Worm (Caenorhabditis elegans) whole organism, L4 larva: ENCODE results near the gene hst-1.
"Not testable (repeated sequence)": the region's sequence is repeated elsewhere in the genome, so short reads cannot be mapped to it uniquely, and the experiment has no call there.

Experiments used
- F37D6.2 ChIP-seq: sonication (generic microtip); optimal IDR thresholded peaks from 2 replicates; lab custom pipeline; 2016; ENCODE audit warnings: mild to moderate bottlenecking, missing genetic modification characterization, missing compliant biosample characterization
- F44E2.7 ChIP-seq: fragments of 200-800 bp; sonication (Bioruptor generic); IDR thresholded peaks from 2 replicates; pipeline ENCODE4 v2.1.2; 2022; ENCODE audit warnings: missing genetic modification characterization, missing compliant biosample characterization
- T26A8.4 ChIP-seq: fragments of 200-800 bp; sonication (Bioruptor generic); IDR thresholded peaks from 2 replicates; pipeline ENCODE4 v1.3.6; 2022; ENCODE audit warnings: missing genetic modification characterization, missing compliant biosample characterization
- Y48G9A.11 ChIP-seq: fragments of 200-800 bp; sonication (Bioruptor generic); IDR thresholded peaks from 2 replicates; pipeline ENCODE4 v1.3.6; 2022; ENCODE audit warnings: missing genetic modification reagents, missing genetic modification characterization, missing compliant biosample characterization
- Y5F2A.4 ChIP-seq: fragments of 200-800 bp; sonication (Bioruptor generic); optimal IDR thresholded peaks from 2 replicates; lab custom pipeline; 2018; ENCODE audit warnings: mild to moderate bottlenecking, missing genetic modification characterization, missing compliant biosample characterization
- aha-1 ChIP-seq: fragments of 150-350 bp; peaks from one replicate; lab custom pipeline; 2014; ENCODE audit warnings: missing biosample characterization, missing genetic modification characterization
- ama-1 ChIP-seq: fragments of 150-350 bp; optimal IDR thresholded peaks from 2 replicates; lab custom pipeline; 2014; ENCODE audit warnings: inconsistent platforms, mixed read lengths
- attf-4 ChIP-seq: sonication (generic microtip); optimal IDR thresholded peaks from 3 replicates; lab custom pipeline; 2017; ENCODE audit warnings: missing biosample characterization, missing genetic modification characterization
- ceh-20 ChIP-seq: fragments of 200-800 bp; sonication (Bioruptor generic); IDR thresholded peaks from 2 replicates; pipeline ENCODE4 v1.3.6; 2022; ENCODE audit warnings: missing genetic modification reagents, missing genetic modification characterization, missing compliant biosample characterization
- ceh-32 ChIP-seq: sonication (generic microtip); optimal IDR thresholded peaks from 2 replicates; lab custom pipeline; 2016; ENCODE audit warnings: mild to moderate bottlenecking, missing genetic modification characterization, missing compliant biosample characterization; ENCODE audit not compliant: poor library complexity
- ces-1 ChIP-seq: fragments of 150-350 bp; sonication (generic microtip); optimal IDR thresholded peaks from 4 replicates; lab custom pipeline; 2014; ENCODE audit warnings: missing biosample characterization, missing genetic modification reagents, missing genetic modification characterization
- daf-12 ChIP-seq: fragments of 150-350 bp; optimal IDR thresholded peaks from 2 replicates; lab custom pipeline; 2014; ENCODE audit warnings: missing biosample characterization, missing genetic modification reagents, missing genetic modification characterization
- daf-19 ChIP-seq: fragments of 200-800 bp; sonication (Bioruptor generic); conservative IDR thresholded peaks from 2 replicates; pipeline ENCODE4 v1.3.6; 2022; ENCODE audit warnings: missing genetic modification characterization, missing compliant biosample characterization
- dmd-9 ChIP-seq: fragments of 200-800 bp; sonication (Bioruptor generic); IDR thresholded peaks from 2 replicates; pipeline ENCODE4 v1.3.6; 2022; ENCODE audit warnings: missing genetic modification reagents, missing genetic modification characterization, missing compliant biosample characterization
- dve-1 ChIP-seq: sonication (generic microtip); optimal IDR thresholded peaks from 2 replicates; lab custom pipeline; 2017; ENCODE audit warnings: antibody characterized with exemption, mild to moderate bottlenecking, missing genetic modification characterization, missing compliant biosample characterization; ENCODE audit not compliant: insufficient read depth
- egl-43 ChIP-seq: fragments of 200-800 bp; sonication (Bioruptor generic); IDR thresholded peaks from 2 replicates; pipeline ENCODE4 v1.3.6; 2022; ENCODE audit warnings: missing genetic modification reagents, missing genetic modification characterization, missing compliant biosample characterization
- fkh-10 ChIP-seq: fragments of 150-350 bp; optimal IDR thresholded peaks from 2 replicates; lab custom pipeline; 2014; ENCODE audit warnings: missing biosample characterization, missing genetic modification reagents, missing genetic modification characterization
- fos-1 ChIP-seq: fragments of 150-350 bp; optimal IDR thresholded peaks from 2 replicates; lab custom pipeline; 2014; ENCODE audit warnings: missing biosample characterization, missing genetic modification characterization
- gei-8 ChIP-seq: fragments of 200-800 bp; sonication (Bioruptor generic); optimal IDR thresholded peaks from 2 replicates; lab custom pipeline; 2018; ENCODE audit warnings: mild to moderate bottlenecking, missing genetic modification characterization, missing compliant biosample characterization
- hif-1 ChIP-seq, 2 experiments: sonication (generic microtip); optimal IDR thresholded peaks; 2 replicates each; lab custom pipeline; 2016 to 2017; ENCODE audit warnings: missing compliant biosample characterization in 2 of 2, missing genetic modification characterization in 2 of 2, missing genetic modification reagents in 2 of 2, missing genotype in 2 of 2, mild to moderate bottlenecking in 1 of 2
- hlh-11 ChIP-seq: fragments of 200-800 bp; sonication (Bioruptor generic); optimal IDR thresholded peaks from 2 replicates; lab custom pipeline; 2018; ENCODE audit warnings: mild to moderate bottlenecking, missing genetic modification characterization, missing compliant biosample characterization
- hmg-1.1 ChIP-seq: fragments of 200-800 bp; sonication (Bioruptor generic); IDR thresholded peaks from 2 replicates; pipeline ENCODE4 v1.3.6; 2022; ENCODE audit warnings: missing genetic modification reagents, missing genetic modification characterization, missing compliant biosample characterization
- lin-29 ChIP-seq: fragments of 200-800 bp; sonication (Bioruptor generic); IDR thresholded peaks from 2 replicates; pipeline ENCODE4 v1.3.6; 2022; ENCODE audit warnings: missing genetic modification reagents, missing genetic modification characterization, missing compliant biosample characterization
- lin-39 ChIP-seq: fragments of 150-350 bp; optimal IDR thresholded peaks from 2 replicates; lab custom pipeline; 2014; ENCODE audit warnings: missing biosample characterization, missing genetic modification reagents, missing genetic modification characterization
- lir-3 ChIP-seq: sonication (generic microtip); optimal IDR thresholded peaks from 2 replicates; lab custom pipeline; 2016; ENCODE audit warnings: mild to moderate bottlenecking, missing genetic modification characterization, missing compliant biosample characterization
- madf-5 ChIP-seq, 2 experiments: fragments of 200-800 bp; sonication (Bioruptor generic); IDR thresholded peaks; 2 replicates each; pipeline ENCODE4 v1.3.6; 2022; ENCODE audit warnings: missing compliant biosample characterization in 2 of 2, missing genetic modification characterization in 2 of 2
- mdt-29 ChIP-seq: fragments of 200-800 bp; sonication (Bioruptor generic); IDR thresholded peaks from 2 replicates; pipeline ENCODE4 v1.3.6; 2022; ENCODE audit warnings: missing genetic modification reagents, missing genetic modification characterization, missing compliant biosample characterization
- nhr-11 ChIP-seq: fragments of 150-350 bp; optimal IDR thresholded peaks from 2 replicates; lab custom pipeline; 2014; ENCODE audit warnings: missing biosample characterization, missing genetic modification characterization
- nhr-237 ChIP-seq: sonication (generic microtip); optimal IDR thresholded peaks from 2 replicates; lab custom pipeline; 2017; ENCODE audit warnings: missing biosample characterization, missing genetic modification characterization
- nhr-76 ChIP-seq: fragments of 150-350 bp; optimal IDR thresholded peaks from 2 replicates; lab custom pipeline; 2014; ENCODE audit warnings: missing biosample characterization, missing genetic modification characterization
- pha-4 ChIP-seq, 2 experiments: fragments of 150-350 bp in 1 of 2; fragments of 200-800 bp in 1 of 2; sonication (Bioruptor generic) in 1 of 2; IDR thresholded peaks in 1 of 2; optimal IDR thresholded peaks in 1 of 2; 2 replicates each; pipeline versions ENCODE4 v1.3.6 to Lab custom; 2014 to 2022; ENCODE audit warnings: missing genetic modification characterization in 2 of 2, missing genetic modification reagents in 2 of 2, missing biosample characterization in 1 of 2, missing compliant biosample characterization in 1 of 2
- rbr-2 ChIP-seq: sonication (generic microtip); optimal IDR thresholded peaks from 2 replicates; lab custom pipeline; 2016; ENCODE audit warnings: missing genotype, missing genetic modification characterization, missing compliant biosample characterization
- set-16 ChIP-seq: fragments of 200-800 bp; sonication (Bioruptor generic); IDR thresholded peaks from 2 replicates; pipeline ENCODE4 v1.3.6; 2022; ENCODE audit warnings: missing genetic modification reagents, missing genetic modification characterization, missing compliant biosample characterization
- skn-1 ChIP-seq: fragments of 150-350 bp; optimal IDR thresholded peaks from 2 replicates; lab custom pipeline; 2014; ENCODE audit warnings: missing biosample characterization, missing genetic modification characterization
- snpc-4 ChIP-seq: fragments of 150-350 bp; optimal IDR thresholded peaks from 2 replicates; lab custom pipeline; 2014; ENCODE audit warnings: missing biosample characterization, missing genetic modification characterization
- spr-3 ChIP-seq: fragments of 200-800 bp; sonication (Bioruptor generic); optimal IDR thresholded peaks from 2 replicates; lab custom pipeline; 2018; ENCODE audit warnings: mild to moderate bottlenecking, missing genetic modification characterization, missing compliant biosample characterization
- unc-130 ChIP-seq: sonication (generic microtip); optimal IDR thresholded peaks from 2 replicates; lab custom pipeline; 2016; ENCODE audit warnings: missing genetic modification reagents, missing genetic modification characterization, missing compliant biosample characterization
- unc-39 ChIP-seq: sonication (generic microtip); optimal IDR thresholded peaks from 2 replicates; lab custom pipeline; 2017; ENCODE audit warnings: missing biosample characterization, missing genetic modification characterization
- unc-62 ChIP-seq, 3 experiments: fragments of 150-350 bp in 1 of 3; sonication (generic microtip); optimal IDR thresholded peaks in 2 of 3; peaks in 1 of 3; 1 replicate in 1 of 3; 2 replicates in 2 of 3; lab custom pipeline; 2014 to 2017; ENCODE audit warnings: missing biosample characterization in 3 of 3, missing genetic modification characterization in 3 of 3, missing genetic modification reagents in 3 of 3, missing genotype in 1 of 3
- zip-2 ChIP-seq: fragments of 150-350 bp; optimal IDR thresholded peaks from 2 replicates; lab custom pipeline; 2014; ENCODE audit warnings: missing biosample characterization, missing genetic modification characterization
- ztf-7 ChIP-seq: fragments of 150-350 bp; optimal IDR thresholded peaks from 2 replicates; lab custom pipeline; 2014; ENCODE audit warnings: missing biosample characterization, missing genetic modification characterization

Gene hst-1

ce11 chrIV:8718153-8718552 is 26.8 kb upstream of the hst-1 start, which contains the start of gene H23L24.1:
TSS of gene H23L24.1 (plus strand) at chrIV:8718453.
- TF ChIP-seq hif-1 (tag; optimal IDR thresholded peaks at IDR 0.05; lab: Kevin White, UChicago): no peak
- TF ChIP-seq attf-4 (tag; lab: Kevin White, UChicago): no peak
- TF ChIP-seq nhr-237: no peak
- no peak for TF ChIP-seq lin-29 (GFP tag; lab: Robert Waterston, UW)
- TF ChIP-seq F37D6.2 (tag; lab: Kevin White, UChicago): no peak

DNA sequence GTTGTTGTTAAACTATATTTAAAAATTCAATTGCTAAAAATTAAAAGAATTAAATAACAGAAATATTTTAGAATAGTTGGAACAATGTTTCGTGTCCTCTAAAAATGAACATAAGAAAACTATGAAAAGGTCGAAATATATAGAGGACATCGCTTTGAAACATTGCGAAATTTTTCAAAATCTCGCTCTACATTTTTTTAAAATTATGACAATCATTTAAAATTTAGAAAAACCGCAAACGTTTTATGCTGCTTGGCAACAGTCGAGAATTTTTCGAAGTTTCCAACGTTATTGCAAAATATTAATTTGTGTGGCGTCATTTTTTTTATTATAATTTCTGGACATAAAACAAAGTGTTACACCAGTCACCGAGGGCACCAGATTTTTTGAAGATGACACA is 23.7 kb upstream of the hst-1 start, which contains the start of the genes parg-2 and ipla-5:
Gene parg-2 (minus strand): TSS at position 101 of the 400 bp plus-strand sequence.
Gene ipla-5 (plus strand): TSS at position 216 of the 400 bp plus-strand sequence.
- not testable (repeated sequence) for TF ChIP-seq unc-130; F44E2.7; mdt-29 (GFP tag; lab: Robert Waterston, UW)

- TF ChIP-seq unc-62 (GFP tag; optimal IDR thresholded peaks at IDR 0.05 in 1 of 2; lab: Kevin White, UChicago) (peak in 1 of 2 experiments; percentile 93), unc-62 (tag; optimal IDR thresholded peaks at IDR 0.05; lab: Kevin White, UChicago) (no peak), Y48G9A.11 (no peak)
These were observed 16.7 kb upstream of the hst-1 start for ce11 chrIV:8708046-8708445.

ce11 chrIV:8705504-8705903 is 14.2 kb upstream of the hst-1 start, which contains the start of gene H23L24.4:
TSS of gene H23L24.4 (minus strand) at chrIV:8705604.
- no peak for TF ChIP-seq F44E2.7
- TF ChIP-seq aha-1: peak; percentile 72
- no peak for TF ChIP-seq lir-3
- no peak for TF ChIP-seq T26A8.4 (GFP tag; lab: Robert Waterston, UW)
- no peak for TF ChIP-seq rbr-2 (tag; lab: Kevin White, UChicago)
- no peak for TF ChIP-seq fkh-10 (GFP tag; lab: Kevin White, UChicago)
- no peak for TF ChIP-seq mdt-29 (GFP tag; lab: Robert Waterston, UW)
- TF ChIP-seq ama-1: no peak

DNA sequence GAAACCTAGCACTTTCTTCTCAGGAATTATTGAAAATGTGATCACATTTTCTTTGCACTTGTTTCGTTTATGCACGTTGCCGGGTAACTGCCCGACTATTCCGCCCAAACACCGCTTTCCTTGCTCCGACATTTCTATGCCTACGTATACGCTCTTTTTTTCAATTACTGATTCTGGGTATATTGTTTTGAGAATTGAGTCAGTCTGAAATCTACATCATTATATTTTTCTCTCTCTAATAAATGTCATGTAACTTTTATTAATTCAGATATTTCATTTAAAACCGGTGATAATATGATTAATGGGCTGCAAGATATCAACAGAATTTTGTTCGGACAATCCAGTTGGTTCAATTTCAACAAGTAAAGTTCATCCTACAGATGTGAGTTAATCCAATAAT is 6.1 kb upstream of the hst-1 start, which contains the start of gene ttll-11:
Gene ttll-11 (plus strand): TSS at position 301 of the 400 bp plus-strand sequence.
- TF ChIP-seq egl-43 (GFP tag; lab: Robert Waterston, UW) (no peak), nhr-11 (tag; lab: Kevin White, UChicago) (peak; percentile 15), daf-19 (GFP tag; lab: Robert Waterston, UW) (no peak), spr-3 (no peak), fos-1 (tag; lab: Kevin White, UChicago) (no peak), unc-62 (GFP tag; optimal IDR thresholded peaks at IDR 0.05 in 1 of 2; lab: Kevin White, UChicago) (peak in 1 of 2 experiments; percentile 21), unc-62 (tag; optimal IDR thresholded peaks at IDR 0.05; lab: Kevin White, UChicago) (no peak), daf-12 (tag; lab: Kevin White, UChicago) (no peak), set-16 (GFP tag; lab: Robert Waterston, UW) (no peak), dve-1 (no peak), hmg-1.1 (GFP tag; lab: Robert Waterston, UW) (no peak)

DNA sequence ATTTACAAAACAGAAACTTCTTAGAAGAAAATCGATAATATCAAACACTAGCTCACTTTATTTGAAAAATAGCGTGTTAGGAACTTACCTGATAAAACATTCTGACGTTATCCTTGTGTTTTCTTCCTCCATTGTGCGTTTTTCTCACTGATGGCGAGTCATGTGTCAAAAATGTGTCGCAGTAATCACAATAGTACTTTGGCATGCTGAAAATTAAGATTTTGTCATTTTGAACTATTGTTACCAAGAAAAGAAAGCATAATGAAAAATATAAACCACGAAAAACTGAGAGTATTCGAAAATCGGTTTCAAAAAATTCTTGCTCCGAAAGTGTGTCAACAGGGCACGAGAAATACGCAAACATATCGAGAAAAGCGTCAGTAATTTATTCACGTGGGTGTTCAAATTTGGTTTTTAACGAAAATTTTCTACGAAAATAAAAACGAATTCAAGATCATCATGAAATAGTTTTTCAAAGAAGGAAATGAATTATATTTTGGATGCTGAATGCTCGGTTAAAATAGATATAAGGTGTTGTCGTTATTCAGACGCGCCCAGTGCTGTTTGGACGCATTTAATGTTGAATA is 3.6 kb downstream of the hst-1 start, which contains the start of gene snrp-3:
Gene snrp-3 (minus strand): TSS at position 206 of the 587 bp plus-strand sequence.
- TF ChIP-seq nhr-76 (tag; lab: Kevin White, UChicago) (no peak), gei-8 (no peak), ceh-20 (no peak), ces-1 (GFP tag; lab: Kevin White, UChicago) (no peak), madf-5 (GFP tag; IDR thresholded peaks at IDR 0.05; lab: Robert Waterston, UW) (no peak), pha-4 (GFP tag; IDR thresholded peaks at IDR 0.05; lab: Robert Waterston, UW) (0 out of 2 replicates have a peak, but pooled peaks have one; percentile 10), pha-4 (tag; optimal IDR thresholded peaks at IDR 0.05; lab: Kevin White, UChicago) (peak; percentile 57), aha-1 (peak; percentile 75), unc-39 (tag; lab: Kevin White, UChicago) (no peak), skn-1 (no peak), zip-2 (tag; lab: Kevin White, UChicago) (peak; percentile 47), Y5F2A.4 (GFP tag; lab: Kevin White, UChicago) (no peak), lin-39 (tag; lab: Kevin White, UChicago) (no peak), unc-130 (no peak), hlh-11 (tag; lab: Kevin White, UChicago) (no peak), ztf-7 (tag; lab: Kevin White, UChicago) (no peak), dmd-9 (GFP tag; lab: Robert Waterston, UW) (no peak), ceh-32 (no peak), snpc-4 (tag; lab: Kevin White, UChicago) (no peak)
